Worm (Caenorhabditis elegans) whole organism, mixed stage, embryonic: ENCODE measurements around the gene T26H5.11.

ENCODE experiments used
- nhr-237 ChIP-seq: fragments of 150-350 bp; optimal IDR thresholded peaks from 2 replicates; lab custom pipeline; 2014; ENCODE audit warnings: missing biosample characterization, missing genetic modification characterization
- nhr-76 ChIP-seq: sonication (generic microtip); optimal IDR thresholded peaks from 2 replicates; lab custom pipeline; 2017; ENCODE audit warnings: missing biosample characterization, missing genetic modification characterization

ce11 chrV:15471029-15471428 is 26.9 kb upstream of the T26H5.11 start, which contains the start of gene dpf-1:
- TF ChIP-seq nhr-237 (tag; lab: Kevin White, UChicago) (no peak), nhr-76 (tag; lab: Kevin White, UChicago) (no peak)
